Fruit fly (Drosophila melanogaster) whole organism, prepupa: ENCODE data around the gene srl.
A peak's percentile ranks its signal among the peaks of the same experiment; 100 is the strongest.

ENCODE experiments used
- CG10631 ChIP-seq: fragments of 200-800 bp; sonication (Bioruptor generic); optimal IDR thresholded peaks from 2 replicates; lab custom pipeline; 2016; ENCODE audit warnings: missing biosample characterization, missing genetic modification characterization
- CG10669 ChIP-seq: fragments of 200-800 bp; sonication (Bioruptor generic); optimal IDR thresholded peaks from 3 replicates; lab custom pipeline; 2018; ENCODE audit warnings: missing biosample characterization, mild to moderate bottlenecking, missing genetic modification characterization, moderate library complexity
- CG11294 ChIP-seq: fragments of 200-800 bp; sonication (Bioruptor generic); IDR thresholded peaks from 2 replicates; pipeline ENCODE4 v1.3.6; 2022; ENCODE audit warnings: missing biosample characterization, missing genetic modification characterization
- CG15336 ChIP-seq: fragments of 200-800 bp; sonication (Bioruptor generic); IDR thresholded peaks from 2 replicates; pipeline ENCODE4 v1.3.6; 2022; ENCODE audit warnings: missing biosample characterization, missing genetic modification characterization
- CG16779 ChIP-seq: fragments of 200-800 bp; sonication (Bioruptor generic); optimal IDR thresholded peaks from 3 replicates; lab custom pipeline; 2017; ENCODE audit warnings: missing biosample characterization, mild to moderate bottlenecking, missing genetic modification characterization
- CG3032 ChIP-seq: fragments of 200-800 bp; optimal IDR thresholded peaks from 2 replicates; lab custom pipeline; 2019; ENCODE audit warnings: missing biosample characterization, mild to moderate bottlenecking, missing genetic modification characterization, moderate library complexity
- CG31627 ChIP-seq: fragments of 200-800 bp; sonication (Bioruptor generic); optimal IDR thresholded peaks from 3 replicates; lab custom pipeline; 2016; ENCODE audit warnings: missing biosample characterization, missing genetic modification characterization
- CG34406 ChIP-seq: fragments of 200-800 bp; sonication (Bioruptor generic); optimal IDR thresholded peaks from 3 replicates; lab custom pipeline; 2016; ENCODE audit warnings: missing biosample characterization, missing genetic modification characterization
- CG4318 ChIP-seq: fragments of 200-800 bp; sonication (Bioruptor generic); optimal IDR thresholded peaks from 3 replicates; lab custom pipeline; 2017; ENCODE audit warnings: missing biosample characterization, mild to moderate bottlenecking, missing genetic modification characterization
- CG6163 ChIP-seq: fragments of 200-800 bp; sonication (Bioruptor generic); IDR thresholded peaks from 3 replicates; pipeline ENCODE4 v1.3.6; 2022; ENCODE audit warnings: missing biosample characterization, missing genetic modification characterization
- CG6276 ChIP-seq: fragments of 200-800 bp; sonication (Bioruptor generic); optimal IDR thresholded peaks from 2 replicates; lab custom pipeline; 2017; ENCODE audit warnings: missing biosample characterization, mild to moderate bottlenecking, missing genetic modification characterization
- CG6792 ChIP-seq: fragments of 200-800 bp; sonication (Bioruptor generic); optimal IDR thresholded peaks from 3 replicates; lab custom pipeline; 2016; ENCODE audit warnings: missing biosample characterization, missing genetic modification characterization
- CG6854 ChIP-seq: fragments of 200-800 bp; sonication (Bioruptor generic); optimal IDR thresholded peaks from 2 replicates; lab custom pipeline; 2017; ENCODE audit warnings: missing biosample characterization, mild to moderate bottlenecking, missing genetic modification characterization
- CG7368 ChIP-seq: fragments of 200-800 bp; sonication (Bioruptor generic); optimal IDR thresholded peaks from 3 replicates; lab custom pipeline; 2016; ENCODE audit warnings: missing biosample characterization, missing genetic modification characterization
- CG8119 ChIP-seq: fragments of 200-800 bp; sonication (Bioruptor generic); IDR thresholded peaks from 3 replicates; pipeline ENCODE4 v1.3.6; 2022; ENCODE audit warnings: missing biosample characterization, missing genetic modification characterization
- CG8319 ChIP-seq: fragments of 200-800 bp; sonication (Bioruptor generic); optimal IDR thresholded peaks from 3 replicates; lab custom pipeline; 2016; ENCODE audit warnings: missing biosample characterization, missing genetic modification characterization
- CG8632 ChIP-seq: fragments of 200-800 bp; sonication (Bioruptor generic); optimal IDR thresholded peaks from 3 replicates; lab custom pipeline; 2016; ENCODE audit warnings: missing biosample characterization, missing genetic modification characterization
- CG9139 ChIP-seq: fragments of 200-800 bp; sonication (Bioruptor generic); optimal IDR thresholded peaks from 3 replicates; lab custom pipeline; 2017; ENCODE audit warnings: missing biosample characterization, mild to moderate bottlenecking, missing genetic modification characterization
- Eip75B ChIP-seq: fragments of 200-800 bp; sonication (Bioruptor generic); optimal IDR thresholded peaks from 3 replicates; lab custom pipeline; 2016; ENCODE audit warnings: missing biosample characterization, missing genetic modification characterization
- Eip78C ChIP-seq: fragments of 200-800 bp; sonication (Bioruptor generic); peaks from one replicate; lab custom pipeline; 2016; ENCODE audit warnings: missing biosample characterization, missing genetic modification characterization
- Eip93F ChIP-seq: fragments of 200-800 bp; sonication (Bioruptor generic); optimal IDR thresholded peaks from 2 replicates; lab custom pipeline; 2016; ENCODE audit warnings: missing biosample characterization, mild to moderate bottlenecking, missing genetic modification characterization
- Ets21C ChIP-seq: fragments of 200-800 bp; sonication (Bioruptor generic); optimal IDR thresholded peaks from 3 replicates; lab custom pipeline; 2016; ENCODE audit warnings: missing biosample characterization, missing genetic modification characterization
- Ets96B ChIP-seq: fragments of 200-800 bp; optimal IDR thresholded peaks from 2 replicates; lab custom pipeline; 2019; ENCODE audit warnings: missing biosample characterization, mild to moderate bottlenecking, missing genetic modification characterization, moderate library complexity
- Gug ChIP-seq: fragments of 200-800 bp; sonication (Bioruptor generic); IDR thresholded peaks from 2 replicates; pipeline ENCODE4 v1.3.6; 2022; ENCODE audit warnings: missing biosample characterization, missing genetic modification characterization
- Hr38 ChIP-seq: sonication (Bioruptor generic); optimal IDR thresholded peaks from 2 replicates; lab custom pipeline; 2016; ENCODE audit warnings: missing biosample characterization, missing genetic modification characterization
- Hr39 ChIP-seq: fragments of 200-800 bp; sonication (Bioruptor generic); optimal IDR thresholded peaks from 2 replicates; lab custom pipeline; 2016; ENCODE audit warnings: missing biosample characterization, missing genetic modification characterization
- Hr4 ChIP-seq: fragments of 200-800 bp; sonication (Bioruptor generic); optimal IDR thresholded peaks from 3 replicates; lab custom pipeline; 2016; ENCODE audit warnings: missing biosample characterization, missing genetic modification characterization
- Met ChIP-seq: fragments of 200-800 bp; sonication (Bioruptor generic); optimal IDR thresholded peaks from 3 replicates; lab custom pipeline; 2016; ENCODE audit warnings: missing biosample characterization, missing genetic modification characterization
- OdsH ChIP-seq: fragments of 200-800 bp; sonication (Bioruptor generic); optimal IDR thresholded peaks from 3 replicates; lab custom pipeline; 2016; ENCODE audit warnings: missing biosample characterization, missing genetic modification characterization
- Smox ChIP-seq: fragments of 200-800 bp; sonication (Bioruptor generic); optimal IDR thresholded peaks from 3 replicates; lab custom pipeline; 2016; ENCODE audit warnings: missing biosample characterization, missing genetic modification characterization
- Sox15 ChIP-seq: fragments of 200-800 bp; sonication (Bioruptor generic); optimal IDR thresholded peaks from 3 replicates; lab custom pipeline; 2016; ENCODE audit warnings: missing biosample characterization, missing genetic modification characterization
- achi ChIP-seq: fragments of 200-800 bp; sonication (Bioruptor generic); optimal IDR thresholded peaks from 3 replicates; lab custom pipeline; 2016; ENCODE audit warnings: missing biosample characterization, missing genetic modification characterization
- acj6 ChIP-seq: fragments of 200-800 bp; sonication (Bioruptor generic); optimal IDR thresholded peaks from 3 replicates; lab custom pipeline; 2016; ENCODE audit warnings: missing biosample characterization, missing genetic modification characterization
- cyc ChIP-seq: fragments of 200-800 bp; sonication (Bioruptor generic); optimal IDR thresholded peaks from 3 replicates; lab custom pipeline; 2016; ENCODE audit warnings: missing biosample characterization, missing genetic modification characterization
- dac ChIP-seq: fragments of 200-800 bp; sonication (Bioruptor generic); optimal IDR thresholded peaks from 2 replicates; lab custom pipeline; 2017; ENCODE audit warnings: missing biosample characterization, mild to moderate bottlenecking, missing genetic modification characterization
- dsx ChIP-seq: fragments of 200-800 bp; optimal IDR thresholded peaks from 3 replicates; lab custom pipeline; 2019; ENCODE audit warnings: missing biosample characterization, mild to moderate bottlenecking, missing genetic modification characterization, moderate library complexity; ENCODE audit not compliant: poor library complexity, severe bottlenecking
- eg ChIP-seq: fragments of 200-800 bp; sonication (Bioruptor generic); IDR thresholded peaks from 3 replicates; pipeline ENCODE4 v1.3.6; 2022; ENCODE audit warnings: missing biosample characterization, missing genetic modification characterization
- esn ChIP-seq: fragments of 200-800 bp; sonication (Bioruptor generic); optimal IDR thresholded peaks from 2 replicates; lab custom pipeline; 2016; ENCODE audit warnings: missing biosample characterization, mild to moderate bottlenecking, missing genetic modification characterization, moderate library complexity
- fd59A ChIP-seq: fragments of 200-800 bp; sonication (Bioruptor generic); optimal IDR thresholded peaks from 2 replicates; lab custom pipeline; 2017; ENCODE audit warnings: missing biosample characterization, mild to moderate bottlenecking, missing genetic modification characterization, missing genetic modification reagents
- fkh ChIP-seq: fragments of 200-800 bp; sonication (Bioruptor generic); optimal IDR thresholded peaks from 3 replicates; lab custom pipeline; 2017; ENCODE audit warnings: missing biosample characterization, mild to moderate bottlenecking, missing genetic modification characterization, moderate library complexity
- lz ChIP-seq: fragments of 200-800 bp; sonication (Bioruptor generic); optimal IDR thresholded peaks from 3 replicates; lab custom pipeline; 2016; ENCODE audit warnings: missing biosample characterization, missing genetic modification characterization
- net ChIP-seq: fragments of 200-800 bp; sonication (Bioruptor generic); optimal IDR thresholded peaks from 3 replicates; lab custom pipeline; 2016; ENCODE audit warnings: missing biosample characterization, missing genetic modification characterization
- pdm3 ChIP-seq: fragments of 200-800 bp; sonication (Bioruptor generic); optimal IDR thresholded peaks from 3 replicates; lab custom pipeline; 2016; ENCODE audit warnings: missing biosample characterization, missing genetic modification characterization
- spab ChIP-seq: fragments of 200-800 bp; sonication (Bioruptor generic); optimal IDR thresholded peaks from 2 replicates; lab custom pipeline; 2017; ENCODE audit warnings: missing biosample characterization, mild to moderate bottlenecking, missing genetic modification characterization, missing genetic modification reagents
- ss ChIP-seq, 2 experiments: fragments of 200-800 bp; sonication (Bioruptor generic); optimal IDR thresholded peaks; 2 replicates in 1 of 2; 3 replicates in 1 of 2; lab custom pipeline; 2017 to 2018; ENCODE audit warnings: mild to moderate bottlenecking in 2 of 2, missing biosample characterization in 2 of 2, missing genetic modification characterization in 2 of 2, moderate library complexity in 1 of 2
- topi ChIP-seq: fragments of 200-800 bp; sonication (Bioruptor generic); optimal IDR thresholded peaks from 3 replicates; lab custom pipeline; 2016; ENCODE audit warnings: missing biosample characterization, missing genetic modification characterization

Gene srl

dm6 chr3R:4428585-4429464 lies at the start of gene srl:
TSS of gene srl (minus strand) at chr3R:4429335.
- TF ChIP-seq Sox15 (GFP tag; lab: Kevin White, UChicago) (no peak), esn (peak; percentile 19)
- TF ChIP-seq, all 60 proteins: peak for 1

- TF ChIP-seq CG6854 (GFP tag; lab: Kevin White, UChicago): no peak
- TF ChIP-seq CG8119 (GFP tag; lab: Robert Waterston, UW): peak; percentile 82
- peak; percentile 91 for TF ChIP-seq Hr39 (GFP tag; lab: Kevin White, UChicago)
- peak; percentile 51 for TF ChIP-seq CG11294 (GFP tag; lab: Robert Waterston, UW)
- peak; percentile 87 for TF ChIP-seq pdm3
- TF ChIP-seq spab: peak; percentile 56
- peak; percentile 92 for TF ChIP-seq Met (GFP tag; lab: Kevin White, UChicago)
- TF ChIP-seq Smox (GFP tag; lab: Kevin White, UChicago): peak; percentile 91
- peak; percentile 53 for TF ChIP-seq CG16779 (tag; lab: Kevin White, UChicago)
- TF ChIP-seq fkh (GFP tag; lab: Kevin White, UChicago): peak; percentile 57
- peak; percentile 67 for TF ChIP-seq CG3032 (tag; lab: Kevin White, UChicago)
- TF ChIP-seq Hr4 (GFP tag; lab: Kevin White, UChicago): peak; percentile 82
- peak; percentile 59 for TF ChIP-seq fd59A (GFP tag; lab: Kevin White, UChicago)
- peak; percentile 42 for TF ChIP-seq CG4318 (GFP tag; lab: Kevin White, UChicago)
- peak; percentile 81 for TF ChIP-seq CG8632 (GFP tag; lab: Kevin White, UChicago)
- peak; percentile 90 for TF ChIP-seq Eip75B (GFP tag; lab: Kevin White, UChicago)
- no peak for TF ChIP-seq Hr38 (GFP tag; lab: Kevin White, UChicago)
- TF ChIP-seq Eip93F (GFP tag; lab: Kevin White, UChicago): peak; percentile 71
- TF ChIP-seq CG10669 (GFP tag; lab: Kevin White, UChicago): peak; percentile 84
- TF ChIP-seq lz: peak; percentile 90
- peak; percentile 89 for TF ChIP-seq CG31627
- peak; percentile 42 for TF ChIP-seq dac (GFP tag; lab: Kevin White, UChicago)
- TF ChIP-seq CG6276 (GFP tag; lab: Kevin White, UChicago): peak; percentile 64
- TF ChIP-seq CG9139 (GFP tag; lab: Kevin White, UChicago): peak; percentile 38
- peak; percentile 86 for TF ChIP-seq eg (GFP tag; lab: Robert Waterston, UW)
- peak; percentile 81 for TF ChIP-seq CG10631 (GFP tag; lab: Kevin White, UChicago)
- peak; percentile 81 for TF ChIP-seq CG8319 (GFP tag; lab: Kevin White, UChicago)
- peak; percentile 29 to 63 for TF ChIP-seq ss (GFP tag; optimal IDR thresholded peaks at IDR 0.05; lab: Kevin White, UChicago)
- peak; percentile 85 for TF ChIP-seq CG34406 (GFP tag; lab: Kevin White, UChicago)
- TF ChIP-seq net (GFP tag; lab: Kevin White, UChicago): peak; percentile 87
- peak; percentile 64 for TF ChIP-seq Gug (GFP tag; lab: Robert Waterston, UW)
- TF ChIP-seq topi (GFP tag; lab: Kevin White, UChicago): peak; percentile 90
- peak; percentile 73 for TF ChIP-seq Ets96B (tag; lab: Kevin White, UChicago)
- peak; percentile 78 for TF ChIP-seq CG15336 (GFP tag; lab: Robert Waterston, UW)
- peak; percentile 90 for TF ChIP-seq cyc (GFP tag; lab: Kevin White, UChicago)
- peak; percentile 85 for TF ChIP-seq OdsH (GFP tag; lab: Kevin White, UChicago)
- peak; percentile 92 for TF ChIP-seq CG6163 (GFP tag; lab: Robert Waterston, UW)
- peak; percentile 43 for TF ChIP-seq dsx
- peak; percentile 83 for TF ChIP-seq Ets21C (GFP tag; lab: Kevin White, UChicago)
- peak; percentile 89 for TF ChIP-seq acj6
- peak; percentile 85 for TF ChIP-seq CG7368 (GFP tag; lab: Kevin White, UChicago)
- peak; percentile 96 for TF ChIP-seq Eip78C
- TF ChIP-seq achi (GFP tag; lab: Kevin White, UChicago): peak; percentile 89
- peak; percentile 87 for TF ChIP-seq CG6792 (GFP tag; lab: Kevin White, UChicago)
Observed at dm6 chr3R:4478220-4479037, 49.3 kb upstream of the srl start.
